Worm (Caenorhabditis elegans) whole organism, mixed stage, embryonic: ENCODE results near the gene F17H10.2.
A peak's percentile ranks its signal among the peaks of the same experiment; 100 is the strongest.

Experiments used
- ces-1 ChIP-seq: fragments of 150-350 bp; optimal IDR thresholded peaks from 2 replicates; lab custom pipeline; 2014; ENCODE audit warnings: missing biosample characterization, missing genetic modification reagents, missing genetic modification characterization
- elt-1 ChIP-seq: sonication (generic microtip); optimal IDR thresholded peaks from 2 replicates; lab custom pipeline; 2017; ENCODE audit warnings: missing genetic modification characterization, mild to moderate bottlenecking, missing compliant biosample characterization, antibody characterized with exemption, moderate library complexity, borderline replicate concordance; ENCODE audit not compliant: insufficient read depth
- elt-3 ChIP-seq: fragments of 150-350 bp; optimal IDR thresholded peaks from 2 replicates; lab custom pipeline; 2014; ENCODE audit warnings: missing biosample characterization, missing genetic modification characterization
- lsy-2 ChIP-seq: fragments of 150-350 bp; optimal IDR thresholded peaks from 2 replicates; lab custom pipeline; 2014; ENCODE audit warnings: missing biosample characterization, missing genetic modification characterization
- nhr-237 ChIP-seq: fragments of 150-350 bp; optimal IDR thresholded peaks from 2 replicates; lab custom pipeline; 2014; ENCODE audit warnings: missing biosample characterization, missing genetic modification characterization
- nhr-28 ChIP-seq: fragments of 150-350 bp; optimal IDR thresholded peaks from 2 replicates; lab custom pipeline; 2014; ENCODE audit warnings: missing biosample characterization, missing genetic modification characterization
- pha-4 ChIP-seq: fragments of 150-350 bp; optimal IDR thresholded peaks from 2 replicates; lab custom pipeline; 2018; ENCODE audit warnings: missing biosample characterization, missing genetic modification reagents, missing genetic modification characterization
- sem-2 ChIP-seq: fragments of 200-800 bp; sonication (Bioruptor generic); optimal IDR thresholded peaks from 2 replicates; lab custom pipeline; 2018; ENCODE audit warnings: mild to moderate bottlenecking, missing genetic modification characterization, missing compliant biosample characterization
- unc-39 ChIP-seq: fragments of 150-350 bp; optimal IDR thresholded peaks from 2 replicates; lab custom pipeline; 2014; ENCODE audit warnings: missing biosample characterization, missing genetic modification characterization
- unc-62 ChIP-seq: fragments of 150-350 bp; optimal IDR thresholded peaks from 2 replicates; lab custom pipeline; 2014; ENCODE audit warnings: missing biosample characterization, missing genetic modification reagents, missing genetic modification characterization
- ztf-11 ChIP-seq: fragments of 150-350 bp; optimal IDR thresholded peaks from 2 replicates; lab custom pipeline; 2014; ENCODE audit warnings: missing biosample characterization, missing genetic modification characterization

DNA sequence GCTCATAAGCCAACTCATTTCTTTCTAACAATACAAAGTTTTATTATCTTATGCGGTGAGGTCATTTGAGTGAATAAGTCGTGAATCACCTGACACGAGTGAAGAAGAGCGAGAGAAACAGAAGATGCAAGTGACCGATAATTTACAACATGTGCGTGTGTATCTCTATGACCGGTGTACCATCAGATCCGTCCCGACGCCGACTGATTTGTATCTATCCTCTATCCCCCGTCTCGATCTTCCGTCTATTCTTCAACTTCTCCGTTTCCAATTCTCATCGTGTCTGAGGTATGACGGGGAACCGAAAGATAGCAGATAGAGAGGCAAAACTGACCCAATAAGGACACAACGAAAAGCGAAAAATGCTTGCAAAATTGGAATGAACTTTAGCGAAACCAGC lies 27.9 kb downstream of the F17H10.2 start, which contains the start of gene F09A5.3:
- TF ChIP-seq nhr-237 (tag; lab: Kevin White, UChicago) (no peak), unc-39 (tag; lab: Kevin White, UChicago) (no peak), ztf-11 (tag; lab: Kevin White, UChicago) (no peak), elt-3 (peak; percentile 11), lsy-2 (tag; lab: Kevin White, UChicago) (no peak), nhr-28 (tag; lab: Kevin White, UChicago) (no peak), unc-62 (GFP tag; lab: Kevin White, UChicago) (peak; percentile 76), ces-1 (GFP tag; lab: Kevin White, UChicago) (no peak), sem-2 (no peak), elt-1 (tag; lab: Kevin White, UChicago) (peak; percentile 98), pha-4 (tag; lab: Kevin White, UChicago) (no peak)
